Worm (Caenorhabditis elegans) whole organism, L2 larva: ENCODE measurements around the gene nhl-3.

Source experiments
- C34F6.9 ChIP-seq: fragments of 150-350 bp; optimal IDR thresholded peaks from 2 replicates; lab custom pipeline; 2014; ENCODE audit warnings: missing biosample characterization, missing genetic modification characterization
- F13H6.1 ChIP-seq: sonication (generic microtip); optimal IDR thresholded peaks from 2 replicates; lab custom pipeline; 2016; ENCODE audit warnings: missing genetic modification characterization, missing compliant biosample characterization
- R02D3.7 ChIP-seq: fragments of 150-350 bp; optimal IDR thresholded peaks from 2 replicates; lab custom pipeline; 2014; ENCODE audit warnings: missing biosample characterization, missing genetic modification characterization
- Y55F3AM.14 ChIP-seq: fragments of 200-800 bp; sonication (Bioruptor generic); optimal IDR thresholded peaks from 2 replicates; lab custom pipeline; 2018; ENCODE audit warnings: mild to moderate bottlenecking, missing genetic modification characterization, missing compliant biosample characterization
- ZK546.5 ChIP-seq: sonication (generic microtip); optimal IDR thresholded peaks from 2 replicates; lab custom pipeline; 2017; ENCODE audit warnings: missing biosample characterization, missing genetic modification characterization
- alr-1 ChIP-seq: fragments of 150-350 bp; optimal IDR thresholded peaks from 2 replicates; lab custom pipeline; 2014; ENCODE audit warnings: missing biosample characterization, missing genetic modification characterization
- aly-2 ChIP-seq: fragments of 150-350 bp; optimal IDR thresholded peaks from 2 replicates; lab custom pipeline; 2014; ENCODE audit warnings: missing biosample characterization, missing genetic modification characterization
- ama-1 ChIP-seq: fragments of 150-350 bp; optimal IDR thresholded peaks from 2 replicates; lab custom pipeline; 2018; ENCODE audit warnings: inconsistent platforms
- blmp-1 ChIP-seq: sonication (generic microtip); optimal IDR thresholded peaks from 2 replicates; lab custom pipeline; 2017; ENCODE audit warnings: missing genetic modification characterization, mild to moderate bottlenecking, missing compliant biosample characterization, antibody characterized with exemption, moderate library complexity; ENCODE audit not compliant: insufficient read depth
- ceh-16 ChIP-seq: fragments of 150-350 bp; optimal IDR thresholded peaks from 2 replicates; lab custom pipeline; 2014; ENCODE audit warnings: missing biosample characterization, missing genetic modification characterization
- ceh-82 ChIP-seq: fragments of 150-350 bp; optimal IDR thresholded peaks from 2 replicates; lab custom pipeline; 2014; ENCODE audit warnings: missing biosample characterization, missing genetic modification characterization
- crh-2 ChIP-seq: sonication (generic microtip); optimal IDR thresholded peaks from 2 replicates; lab custom pipeline; 2017; ENCODE audit warnings: missing biosample characterization, missing genetic modification characterization
- dmd-4 ChIP-seq: sonication (generic microtip); optimal IDR thresholded peaks from 2 replicates; lab custom pipeline; 2017; ENCODE audit warnings: missing biosample characterization, missing genetic modification characterization
- egl-27 ChIP-seq: sonication (generic microtip); optimal IDR thresholded peaks from 3 replicates; lab custom pipeline; 2017; ENCODE audit warnings: missing biosample characterization, missing genetic modification reagents, missing genetic modification characterization
- elt-1 ChIP-seq: fragments of 150-350 bp; optimal IDR thresholded peaks from 2 replicates; lab custom pipeline; 2014; ENCODE audit warnings: missing biosample characterization, missing genetic modification characterization
- elt-3 ChIP-seq: sonication (generic microtip); optimal IDR thresholded peaks from 2 replicates; lab custom pipeline; 2017; ENCODE audit warnings: missing biosample characterization, missing genetic modification characterization
- fos-1 ChIP-seq: fragments of 150-350 bp; optimal IDR thresholded peaks from 2 replicates; lab custom pipeline; 2014; ENCODE audit warnings: missing biosample characterization, missing genetic modification characterization
- gmeb-1 ChIP-seq: fragments of 150-350 bp; optimal IDR thresholded peaks from 2 replicates; lab custom pipeline; 2014; ENCODE audit warnings: missing biosample characterization, missing genetic modification characterization
- lin-11 ChIP-seq: fragments of 150-350 bp; sonication (generic microtip); optimal IDR thresholded peaks from 2 replicates; lab custom pipeline; 2014; ENCODE audit warnings: missing biosample characterization, missing genetic modification characterization, inconsistent platforms, mixed read lengths
- lin-13 ChIP-seq: fragments of 150-350 bp; optimal IDR thresholded peaks from 2 replicates; lab custom pipeline; 2014; ENCODE audit warnings: missing biosample characterization, missing genetic modification reagents, missing genetic modification characterization
- lin-39 ChIP-seq: fragments of 150-350 bp; optimal IDR thresholded peaks from 2 replicates; lab custom pipeline; 2014; ENCODE audit warnings: missing biosample characterization, missing genetic modification reagents, missing genetic modification characterization
- lsy-2 ChIP-seq, 2 experiments: fragments of 150-350 bp in 1 of 2; sonication (generic microtip) in 1 of 2; optimal IDR thresholded peaks; 2 replicates each; lab custom pipeline; 2014 to 2017; ENCODE audit warnings: missing biosample characterization in 2 of 2, missing genetic modification characterization in 2 of 2
- mab-5 ChIP-seq: fragments of 150-350 bp; optimal IDR thresholded peaks from 2 replicates; lab custom pipeline; 2014; ENCODE audit warnings: missing biosample characterization, missing genetic modification characterization
- mbf-1 ChIP-seq: sonication (generic microtip); optimal IDR thresholded peaks from 2 replicates; lab custom pipeline; 2017; ENCODE audit warnings: missing biosample characterization, missing genetic modification characterization
- mdl-1 ChIP-seq, 2 experiments: fragments of 150-350 bp in 1 of 2; sonication (generic microtip) in 1 of 2; optimal IDR thresholded peaks; 2 replicates each; lab custom pipeline; 2017; ENCODE audit warnings: missing biosample characterization in 2 of 2, missing genetic modification characterization in 2 of 2
- nhr-10 ChIP-seq: sonication (generic microtip); optimal IDR thresholded peaks from 2 replicates; lab custom pipeline; 2017; ENCODE audit warnings: missing biosample characterization, missing genetic modification characterization
- nhr-11 ChIP-seq: fragments of 150-350 bp; optimal IDR thresholded peaks from 2 replicates; lab custom pipeline; 2014; ENCODE audit warnings: missing biosample characterization, missing genetic modification characterization
- nhr-129 ChIP-seq: fragments of 150-350 bp; optimal IDR thresholded peaks from 2 replicates; lab custom pipeline; 2014; ENCODE audit warnings: missing biosample characterization, missing genetic modification characterization
- nhr-21 ChIP-seq: fragments of 150-350 bp; optimal IDR thresholded peaks from 2 replicates; lab custom pipeline; 2014; ENCODE audit warnings: missing biosample characterization, missing genetic modification characterization
- nhr-23 ChIP-seq: fragments of 150-350 bp; optimal IDR thresholded peaks from 2 replicates; lab custom pipeline; 2014; ENCODE audit warnings: missing biosample characterization, missing genetic modification reagents, missing genetic modification characterization
- nhr-237 ChIP-seq: fragments of 150-350 bp; optimal IDR thresholded peaks from 2 replicates; lab custom pipeline; 2014; ENCODE audit warnings: missing biosample characterization, missing genetic modification characterization
- nhr-25 ChIP-seq: fragments of 150-350 bp; sonication (generic microtip); optimal IDR thresholded peaks from 3 replicates; lab custom pipeline; 2014; ENCODE audit warnings: missing biosample characterization, missing genetic modification characterization
- nhr-6 ChIP-seq: fragments of 150-350 bp; optimal IDR thresholded peaks from 2 replicates; lab custom pipeline; 2014; ENCODE audit warnings: missing biosample characterization, missing genetic modification characterization
- nhr-77 ChIP-seq: fragments of 150-350 bp; optimal IDR thresholded peaks from 2 replicates; lab custom pipeline; 2014; ENCODE audit warnings: missing biosample characterization, missing genetic modification characterization
- peb-1 ChIP-seq: fragments of 150-350 bp; optimal IDR thresholded peaks from 2 replicates; lab custom pipeline; 2014; ENCODE audit warnings: missing biosample characterization, missing genetic modification characterization
- sem-4 ChIP-seq: fragments of 150-350 bp; optimal IDR thresholded peaks from 2 replicates; lab custom pipeline; 2014; ENCODE audit warnings: missing biosample characterization, missing genetic modification reagents, missing genetic modification characterization
- skn-1 ChIP-seq: sonication (generic microtip); optimal IDR thresholded peaks from 2 replicates; lab custom pipeline; 2017; ENCODE audit warnings: missing biosample characterization, missing genetic modification characterization
- sma-3 ChIP-seq: sonication (generic microtip); optimal IDR thresholded peaks from 2 replicates; lab custom pipeline; 2016; ENCODE audit warnings: missing genetic modification reagents, missing genetic modification characterization, missing compliant biosample characterization
- sma-9 ChIP-seq, 2 experiments: fragments of 150-350 bp in 1 of 2; sonication (generic microtip) in 1 of 2; optimal IDR thresholded peaks; 2 replicates each; lab custom pipeline; 2014 to 2016; ENCODE audit warnings: missing genetic modification characterization in 2 of 2, mild to moderate bottlenecking in 1 of 2, missing biosample characterization in 1 of 2, missing compliant biosample characterization in 1 of 2, missing genetic modification reagents in 1 of 2, moderate library complexity in 1 of 2
- snpc-4 ChIP-seq: fragments of 150-350 bp; optimal IDR thresholded peaks from 2 replicates; lab custom pipeline; 2014; ENCODE audit warnings: missing biosample characterization, missing genetic modification characterization
- unc-39 ChIP-seq: fragments of 150-350 bp; optimal IDR thresholded peaks from 2 replicates; lab custom pipeline; 2014; ENCODE audit warnings: missing biosample characterization, missing genetic modification characterization
- unc-55 ChIP-seq: fragments of 150-350 bp; sonication (generic microtip); optimal IDR thresholded peaks from 3 replicates; lab custom pipeline; 2014; ENCODE audit warnings: missing biosample characterization, missing genetic modification reagents, missing genetic modification characterization
- unc-62 ChIP-seq: fragments of 150-350 bp; optimal IDR thresholded peaks from 2 replicates; lab custom pipeline; 2014; ENCODE audit warnings: missing biosample characterization, missing genetic modification reagents, missing genetic modification characterization
- zag-1 ChIP-seq: fragments of 150-350 bp; optimal IDR thresholded peaks from 2 replicates; lab custom pipeline; 2014; ENCODE audit warnings: missing biosample characterization, missing genetic modification characterization
- ztf-1 ChIP-seq: fragments of 200-800 bp; sonication (Bioruptor generic); conservative IDR thresholded peaks from 2 replicates; pipeline ENCODE4 v1.3.6; 2022; ENCODE audit warnings: missing genetic modification characterization, missing compliant biosample characterization
- ztf-11 ChIP-seq: sonication (generic microtip); optimal IDR thresholded peaks from 2 replicates; lab custom pipeline; 2017; ENCODE audit warnings: missing biosample characterization, missing genetic modification characterization
- ztf-4 ChIP-seq: fragments of 150-350 bp; optimal IDR thresholded peaks from 2 replicates; lab custom pipeline; 2014; ENCODE audit warnings: missing biosample characterization, missing genetic modification characterization

nhl-3 gene

ce11 chrII:606033-606432 is 4.1 kb upstream of the nhl-3 start, which contains the start of gene W04H10.5:
TSS of gene W04H10.5 (plus strand) at chrII:606333.
- TF ChIP-seq nhr-11 (tag; lab: Kevin White, UChicago), result no peak
- TF ChIP-seq fos-1 (tag; lab: Kevin White, UChicago), result no peak

- no peak for TF ChIP-seq F13H6.1 (tag; lab: Kevin White, UChicago)
- no peak for TF ChIP-seq aly-2 (tag; lab: Kevin White, UChicago)
- TF ChIP-seq ama-1 (lab: Kevin White, UChicago), result no peak
- no peak for TF ChIP-seq mdl-1 (tag; optimal IDR thresholded peaks at IDR 0.05; lab: Kevin White, UChicago)
- TF ChIP-seq unc-39 (tag; lab: Kevin White, UChicago), result no peak
- no peak for TF ChIP-seq gmeb-1
- TF ChIP-seq nhr-25 (tag; lab: Kevin White, UChicago), result no peak
- TF ChIP-seq lin-13 (GFP tag; lab: Kevin White, UChicago), result no peak
- no peak for TF ChIP-seq zag-1 (tag; lab: Kevin White, UChicago)
- TF ChIP-seq lin-39 (tag; lab: Kevin White, UChicago), result no peak
- TF ChIP-seq ZK546.5, result no peak
- TF ChIP-seq sma-3 (GFP tag; lab: Kevin White, UChicago), result no peak
- TF ChIP-seq Y55F3AM.14 (GFP tag; lab: Kevin White, UChicago), result no peak
- TF ChIP-seq ztf-4 (tag; lab: Kevin White, UChicago), result no peak
- TF ChIP-seq nhr-129, result no peak
- no peak for TF ChIP-seq elt-3
- no peak for TF ChIP-seq R02D3.7 (tag; lab: Kevin White, UChicago)
Measured at ce11 chrII:605267-605666, 3.3 kb upstream of the nhl-3 start, which contains the start of gene W04H10.2. TSS of gene W04H10.2 (plus strand) at chrII:605567.

ce11 chrII:602969-603368 is 1.0 kb upstream of the nhl-3 start:
- TF ChIP-seq ZK546.5, result no peak
- peak; percentile 79 for TF ChIP-seq mab-5 (tag; lab: Kevin White, UChicago)
- TF ChIP-seq elt-1 (tag; lab: Kevin White, UChicago), result no peak
- TF ChIP-seq sem-4 (tag; lab: Kevin White, UChicago), result peak; percentile 69
- no peak for TF ChIP-seq zag-1 (tag; lab: Kevin White, UChicago)
- TF ChIP-seq nhr-10 (tag; lab: Kevin White, UChicago), result no peak
- TF ChIP-seq egl-27 (tag; lab: Kevin White, UChicago), result no peak
- no peak for TF ChIP-seq blmp-1 (tag; lab: Kevin White, UChicago)
- TF ChIP-seq ztf-4 (tag; lab: Kevin White, UChicago), result no peak
- no peak for TF ChIP-seq sma-3 (GFP tag; lab: Kevin White, UChicago)
- no peak for TF ChIP-seq R02D3.7 (tag; lab: Kevin White, UChicago)
- no peak for TF ChIP-seq ceh-16 (tag; lab: Kevin White, UChicago)
- no peak for TF ChIP-seq ama-1 (lab: Kevin White, UChicago)
- peak; percentile 92 for TF ChIP-seq C34F6.9 (tag; lab: Kevin White, UChicago)
- TF ChIP-seq nhr-6 (tag; lab: Kevin White, UChicago), result no peak
- peak; percentile 43 for TF ChIP-seq gmeb-1
- no peak for TF ChIP-seq nhr-21 (tag; lab: Kevin White, UChicago)
- TF ChIP-seq Y55F3AM.14 (GFP tag; lab: Kevin White, UChicago), result no peak
- no peak for TF ChIP-seq skn-1
- TF ChIP-seq crh-2 (tag; lab: Kevin White, UChicago), result peak; percentile 42
- peak; percentile 84 for TF ChIP-seq nhr-129
- no peak for TF ChIP-seq dmd-4 (tag; lab: Kevin White, UChicago)
- peak; percentile 54 for TF ChIP-seq sma-9 (GFP tag; optimal IDR thresholded peaks at IDR 0.05; lab: Kevin White, UChicago)
- TF ChIP-seq sma-9 (tag; optimal IDR thresholded peaks at IDR 0.05; lab: Kevin White, UChicago), result no peak
- no peak for TF ChIP-seq mbf-1 (tag; lab: Kevin White, UChicago)
- TF ChIP-seq nhr-23 (tag; lab: Kevin White, UChicago), result no peak
- no peak for TF ChIP-seq unc-62 (GFP tag; lab: Kevin White, UChicago)
- no peak for TF ChIP-seq unc-39 (tag; lab: Kevin White, UChicago)
- no peak for TF ChIP-seq nhr-237
- TF ChIP-seq lin-13 (GFP tag; lab: Kevin White, UChicago), result peak; percentile 45
- peak; percentile 62 for TF ChIP-seq lin-39 (tag; lab: Kevin White, UChicago)
- TF ChIP-seq ztf-11, result no peak
- TF ChIP-seq nhr-25 (tag; lab: Kevin White, UChicago), result peak; percentile 48
- no peak for TF ChIP-seq ceh-82 (tag; lab: Kevin White, UChicago)
- no peak for TF ChIP-seq ztf-1
- TF ChIP-seq aly-2 (tag; lab: Kevin White, UChicago), result no peak
- TF ChIP-seq F13H6.1 (tag; lab: Kevin White, UChicago), result peak; percentile 28
- peak; percentile 84 for TF ChIP-seq unc-55
- TF ChIP-seq peb-1, result no peak
- TF ChIP-seq nhr-11 (tag; lab: Kevin White, UChicago), result no peak
- TF ChIP-seq alr-1 (tag; lab: Kevin White, UChicago), result no peak
- peak; percentile 84 for TF ChIP-seq snpc-4
- peak; percentile 37 for TF ChIP-seq fos-1 (tag; lab: Kevin White, UChicago)
- TF ChIP-seq lsy-2 (tag; optimal IDR thresholded peaks at IDR 0.05; lab: Kevin White, UChicago), result peak in 1 of 2 experiments; percentile 77
- TF ChIP-seq mdl-1 (tag; optimal IDR thresholded peaks at IDR 0.05; lab: Kevin White, UChicago), result peak in 1 of 2 experiments; percentile 66
- no peak for TF ChIP-seq lin-11 (tag; lab: Kevin White, UChicago)
- TF ChIP-seq nhr-77 (tag; lab: Kevin White, UChicago), result no peak
